Fruit fly (Drosophila melanogaster) whole organism, embryonic: ENCODE data around the gene CG13385.

ENCODE experiments used
- ATbp ChIP-seq: fragments of 200-800 bp; sonication (Bioruptor generic); optimal IDR thresholded peaks from 2 replicates; lab custom pipeline; 2017; ENCODE audit warnings: missing biosample characterization, mild to moderate bottlenecking, missing genetic modification characterization, missing genetic modification reagents
- CG10209 ChIP-seq: fragments of 200-800 bp; sonication (Bioruptor generic); optimal IDR thresholded peaks from 3 replicates; lab custom pipeline; 2017; ENCODE audit warnings: missing biosample characterization, mild to moderate bottlenecking, missing genetic modification characterization, missing genetic modification reagents
- CG11247 ChIP-seq: fragments of 200-800 bp; sonication (Bioruptor generic); IDR thresholded peaks from 2 replicates; pipeline ENCODE4 v1.3.6; 2022; ENCODE audit warnings: missing biosample characterization, missing genetic modification characterization
- CG12071 ChIP-seq: fragments of 200-800 bp; sonication (Bioruptor generic); optimal IDR thresholded peaks from 3 replicates; lab custom pipeline; 2018; ENCODE audit warnings: missing biosample characterization, mild to moderate bottlenecking, missing genetic modification characterization
- CG12236 ChIP-seq: fragments of 200-800 bp; sonication (Bioruptor generic); optimal IDR thresholded peaks from 2 replicates; lab custom pipeline; 2016; ENCODE audit warnings: missing biosample characterization, missing genetic modification characterization
- CG12942 ChIP-seq: fragments of 200-800 bp; sonication (Bioruptor generic); optimal IDR thresholded peaks from 3 replicates; lab custom pipeline; 2016; ENCODE audit warnings: missing biosample characterization, missing genetic modification characterization
- CG14441 ChIP-seq: fragments of 200-800 bp; sonication (Bioruptor generic); IDR thresholded peaks from 2 replicates; pipeline ENCODE4 v1.3.6; 2022; ENCODE audit warnings: missing biosample characterization, missing genetic modification characterization
- CG15514 ChIP-seq: fragments of 200-800 bp; sonication (Bioruptor generic); optimal IDR thresholded peaks from 3 replicates; lab custom pipeline; 2017; ENCODE audit warnings: missing biosample characterization, missing genetic modification characterization, mild to moderate bottlenecking, moderate library complexity, missing genetic modification reagents
- CG17802 ChIP-seq: fragments of 200-800 bp; sonication (Bioruptor generic); optimal IDR thresholded peaks from 2 replicates; lab custom pipeline; 2018; ENCODE audit warnings: missing biosample characterization, mild to moderate bottlenecking, missing genetic modification characterization, moderate library complexity
- CG18476 ChIP-seq: fragments of 200-800 bp; sonication (Bioruptor generic); optimal IDR thresholded peaks from 2 replicates; lab custom pipeline; 2016; ENCODE audit warnings: missing biosample characterization, mild to moderate bottlenecking, missing genetic modification characterization
- CG18599 ChIP-seq: fragments of 200-800 bp; sonication (Bioruptor generic); optimal IDR thresholded peaks from 3 replicates; lab custom pipeline; 2017; ENCODE audit warnings: missing biosample characterization, missing genetic modification characterization, mild to moderate bottlenecking, moderate library complexity, missing genetic modification reagents
- CG2129 ChIP-seq: fragments of 200-800 bp; sonication (Bioruptor generic); IDR thresholded peaks from 2 replicates; pipeline ENCODE4 v1.3.6; 2022; ENCODE audit warnings: missing biosample characterization, missing genetic modification characterization; ENCODE audit not compliant: partially characterized antibody
- CG32767 ChIP-seq: fragments of 200-800 bp; sonication (Bioruptor generic); IDR thresholded peaks from 2 replicates; pipeline ENCODE4 v1.3.6; 2022; ENCODE audit warnings: missing biosample characterization, missing genetic modification characterization
- CG33213 ChIP-seq: fragments of 200-800 bp; sonication (Bioruptor generic); optimal IDR thresholded peaks from 3 replicates; lab custom pipeline; 2016; ENCODE audit warnings: missing biosample characterization, missing genetic modification characterization
- CG34422 ChIP-seq: fragments of 200-800 bp; sonication (Bioruptor generic); IDR thresholded peaks from 3 replicates; pipeline ENCODE4 v1.3.6; 2022; ENCODE audit warnings: missing biosample characterization, missing genetic modification characterization
- CG6813 ChIP-seq: fragments of 200-800 bp; sonication (Bioruptor generic); optimal IDR thresholded peaks from 2 replicates; lab custom pipeline; 2017; ENCODE audit warnings: missing biosample characterization, missing genetic modification characterization, mild to moderate bottlenecking, moderate library complexity, missing genetic modification reagents
- CG7556 ChIP-seq: fragments of 200-800 bp; sonication (Bioruptor generic); optimal IDR thresholded peaks from 2 replicates; lab custom pipeline; 2017; ENCODE audit warnings: missing biosample characterization, mild to moderate bottlenecking, missing genetic modification characterization
- CG9797 ChIP-seq: fragments of 200-800 bp; sonication (Bioruptor generic); optimal IDR thresholded peaks from 3 replicates; lab custom pipeline; 2018; ENCODE audit warnings: missing biosample characterization, mild to moderate bottlenecking, missing genetic modification characterization
- CrebB ChIP-seq: fragments of 200-800 bp; sonication (Bioruptor generic); optimal IDR thresholded peaks from 3 replicates; lab custom pipeline; 2018; ENCODE audit warnings: missing biosample characterization, mild to moderate bottlenecking, missing genetic modification characterization
- Dref ChIP-seq: fragments of 200-800 bp; sonication (Bioruptor generic); IDR thresholded peaks from 2 replicates; pipeline ENCODE4 v1.3.6; 2022; ENCODE audit warnings: missing biosample characterization, missing genetic modification characterization
- H2.0 ChIP-seq: fragments of 200-800 bp; sonication (Bioruptor generic); IDR thresholded peaks from 2 replicates; pipeline ENCODE4 v1.3.6; 2022; ENCODE audit warnings: missing biosample characterization, missing genetic modification characterization
- Hand ChIP-seq: fragments of 200-800 bp; sonication (Bioruptor generic); optimal IDR thresholded peaks from 2 replicates; lab custom pipeline; 2017; ENCODE audit warnings: mild to moderate bottlenecking, missing biosample characterization, missing genetic modification reagents, missing genetic modification characterization
- Hsf ChIP-seq: fragments of 200-800 bp; sonication (Bioruptor generic); optimal IDR thresholded peaks from 3 replicates; lab custom pipeline; 2016; ENCODE audit warnings: missing biosample characterization, missing genetic modification characterization
- Myb ChIP-seq: fragments of 200-800 bp; sonication (Bioruptor generic); optimal IDR thresholded peaks from 2 replicates; lab custom pipeline; 2016; ENCODE audit warnings: missing biosample characterization, missing genetic modification characterization
- NC2α ChIP-seq: fragments of 200-800 bp; sonication (Bioruptor generic); optimal IDR thresholded peaks from 2 replicates; lab custom pipeline; 2016; ENCODE audit warnings: missing biosample characterization, missing genetic modification characterization
- Nf-YC ChIP-seq: fragments of 200-800 bp; optimal IDR thresholded peaks from 3 replicates; lab custom pipeline; 2019; ENCODE audit warnings: missing biosample characterization, mild to moderate bottlenecking, missing genetic modification characterization, moderate library complexity
- Oaz ChIP-seq: fragments of 200-800 bp; sonication (Bioruptor generic); IDR thresholded peaks from 2 replicates; pipeline ENCODE4 v1.3.6; 2022; ENCODE audit warnings: missing biosample characterization, missing genetic modification characterization
- Rx ChIP-seq: fragments of 200-800 bp; sonication (Bioruptor generic); IDR thresholded peaks from 2 replicates; pipeline ENCODE4 v1.3.6; 2022; ENCODE audit warnings: missing biosample characterization, missing genetic modification characterization
- Taf1 ChIP-seq: fragments of 200-800 bp; sonication (Bioruptor generic); IDR thresholded peaks from 2 replicates; pipeline ENCODE4 v1.3.6; 2022; ENCODE audit warnings: missing biosample characterization, missing genetic modification characterization
- Tbp ChIP-seq: fragments of >200 bp; optimal IDR thresholded peaks from 2 replicates; lab custom pipeline; 2018; ENCODE audit warnings: missing biosample characterization, missing genetic modification characterization
- bbx ChIP-seq: fragments of 200-800 bp; sonication (Bioruptor generic); IDR thresholded peaks from 2 replicates; pipeline ENCODE4 v1.3.6; 2022; ENCODE audit warnings: missing biosample characterization, missing genetic modification characterization; ENCODE audit not compliant: partially characterized antibody
- btn ChIP-seq: fragments of 200-800 bp; sonication (Bioruptor generic); optimal IDR thresholded peaks from 2 replicates; lab custom pipeline; 2016; ENCODE audit warnings: missing biosample characterization, missing genetic modification characterization
- cad ChIP-seq: fragments of >200 bp; optimal IDR thresholded peaks from 2 replicates; lab custom pipeline; 2017; ENCODE audit warnings: missing biosample characterization, missing genetic modification characterization
- ci ChIP-seq: fragments of 200-800 bp; sonication (Bioruptor generic); IDR thresholded peaks from 3 replicates; pipeline ENCODE4 v1.3.6; 2022; ENCODE audit warnings: missing biosample characterization, missing genetic modification characterization
- eve ChIP-seq, 2 experiments: fragments of >200 bp; optimal IDR thresholded peaks; 2 replicates each; lab custom pipeline; 2017; ENCODE audit warnings: missing biosample characterization in 2 of 2, missing genetic modification characterization in 2 of 2
- lmd ChIP-seq: fragments of 200-800 bp; sonication (Bioruptor generic); IDR thresholded peaks from 2 replicates; pipeline ENCODE4 v1.3.6; 2022; ENCODE audit warnings: missing biosample characterization, missing genetic modification characterization
- lov ChIP-seq, 2 experiments: fragments of 200-800 bp in 1 of 2; fragments of >200 bp in 1 of 2; sonication (Bioruptor generic) in 1 of 2; IDR thresholded peaks in 1 of 2; optimal IDR thresholded peaks in 1 of 2; 2 replicates in 1 of 2; 3 replicates in 1 of 2; pipeline versions ENCODE4 v1.3.6 to Lab custom; 2017 to 2022; ENCODE audit warnings: missing biosample characterization in 1 of 2, missing genetic modification characterization in 1 of 2
- mirr ChIP-seq: fragments of 200-800 bp; sonication (Bioruptor generic); optimal IDR thresholded peaks from 3 replicates; lab custom pipeline; 2018; ENCODE audit warnings: missing biosample characterization, mild to moderate bottlenecking, missing genetic modification characterization
- ro ChIP-seq: fragments of 200-800 bp; sonication (Bioruptor generic); IDR thresholded peaks from 2 replicates; pipeline ENCODE4 v1.3.6; 2022; ENCODE audit warnings: missing biosample characterization, missing genetic modification characterization
- scrt ChIP-seq: fragments of 200-800 bp; sonication (Bioruptor generic); optimal IDR thresholded peaks from 2 replicates; lab custom pipeline; 2018; ENCODE audit warnings: missing biosample characterization, mild to moderate bottlenecking, missing genetic modification characterization, moderate library complexity
- sens-2 ChIP-seq: fragments of 200-800 bp; sonication (Bioruptor generic); IDR thresholded peaks from 2 replicates; pipeline ENCODE4 v1.3.6; 2022; ENCODE audit warnings: missing biosample characterization, missing genetic modification characterization
- seq ChIP-seq: fragments of 200-800 bp; sonication (Bioruptor generic); IDR thresholded peaks from 2 replicates; pipeline ENCODE4 v1.3.6; 2022; ENCODE audit warnings: missing biosample characterization, missing genetic modification characterization
- slou ChIP-seq: fragments of 200-800 bp; sonication (Bioruptor generic); optimal IDR thresholded peaks from 3 replicates; lab custom pipeline; 2016; ENCODE audit warnings: missing biosample characterization, missing genetic modification characterization
- sr ChIP-seq: fragments of 200-800 bp; sonication (Bioruptor generic); IDR thresholded peaks from 3 replicates; pipeline ENCODE4 v1.3.6; 2022; ENCODE audit warnings: missing biosample characterization, missing genetic modification characterization
- sug ChIP-seq: fragments of 200-800 bp; optimal IDR thresholded peaks from 2 replicates; lab custom pipeline; 2019; ENCODE audit warnings: missing biosample characterization, mild to moderate bottlenecking, missing genetic modification characterization, moderate library complexity
- vnd ChIP-seq: fragments of 200-800 bp; sonication (Bioruptor generic); IDR thresholded peaks from 3 replicates; pipeline ENCODE4 v1.3.6; 2022; ENCODE audit warnings: missing biosample characterization, missing genetic modification characterization; ENCODE audit not compliant: partially characterized antibody
- z ChIP-seq: fragments of 200-800 bp; sonication (Bioruptor generic); IDR thresholded peaks from 3 replicates; pipeline ENCODE4 v1.3.6; 2022; ENCODE audit warnings: missing biosample characterization, missing genetic modification characterization

The CG13385 gene

DNA sequence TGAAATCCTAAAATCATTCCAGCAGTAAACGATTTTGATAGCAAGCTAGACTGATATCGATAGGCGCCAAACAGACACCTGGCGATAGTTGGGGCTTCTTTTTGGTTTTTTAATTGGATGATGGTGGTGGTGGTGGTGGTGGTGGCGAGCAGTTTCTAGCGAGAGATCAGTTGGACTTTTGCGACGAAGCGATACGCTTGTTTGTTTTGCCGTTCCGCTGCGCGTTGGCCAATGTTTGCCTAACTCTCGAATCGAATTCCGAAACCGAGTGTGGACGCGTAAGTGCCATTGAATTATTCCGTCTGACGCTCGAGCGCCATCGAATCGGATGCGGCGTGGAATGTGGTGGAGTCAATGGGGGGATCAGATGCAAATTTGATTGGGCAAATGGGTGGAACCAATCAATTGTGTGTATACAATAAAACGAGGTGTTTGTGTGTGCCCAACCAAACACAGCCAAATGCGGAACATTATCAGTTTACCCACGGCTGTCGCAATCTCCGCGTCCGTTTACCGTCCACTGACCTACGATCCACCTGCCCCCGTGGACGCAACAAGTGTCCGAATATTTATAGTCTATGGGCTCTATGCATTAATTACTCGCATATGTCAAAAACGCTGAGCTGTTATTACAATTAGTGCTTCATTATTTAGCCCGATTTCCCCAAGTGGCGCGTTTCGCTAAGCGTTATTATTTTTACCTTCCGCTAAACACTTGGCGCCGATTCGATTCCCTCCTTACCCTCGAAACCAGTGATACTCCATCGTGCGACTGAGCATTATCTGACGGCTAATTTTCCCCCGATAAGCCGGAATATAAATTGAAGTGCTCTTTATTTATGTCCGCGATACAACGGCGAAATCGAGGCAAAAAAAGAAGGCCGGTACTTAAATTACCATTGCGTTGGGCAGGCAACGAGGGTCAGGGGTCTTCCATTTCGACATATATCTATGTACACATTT is 25.8 kb upstream of the CG13385 start, which contains the start of gene CG17292 (continued):
- TF ChIP-seq CG15514 (peak; percentile 95), mirr (GFP tag; lab: Kevin White, UChicago) (peak; percentile 62), CG6813 (peak; percentile 17), sug (tag; lab: Kevin White, UChicago) (peak; percentile 47), CG12942 (GFP tag; lab: Kevin White, UChicago) (peak; percentile 26), CG14441 (GFP tag; lab: Robert Waterston, UW) (peak; percentile 53; the same call in 1 of the 2 replicates), CG18599 (GFP tag; lab: Kevin White, UChicago) (peak; percentile 56), lov (optimal IDR thresholded peaks at IDR 0.05; lab: Kevin White, UChicago) (no peak), lov (GFP tag; IDR thresholded peaks at IDR 0.05; lab: Robert Waterston, UW) (0 out of 3 replicates have a peak, but pooled peaks have one; percentile 55), eve (GFP tag; optimal IDR thresholded peaks at IDR 0.05; lab: Kevin White, UChicago) (no peak), CG9797 (GFP tag; lab: Kevin White, UChicago) (peak; percentile 13), Rx (GFP tag; lab: Robert Waterston, UW) (peak; percentile 35; the same call in 1 of the 2 replicates), NC2α (GFP tag; lab: Kevin White, UChicago) (peak; percentile 19), sr (GFP tag; lab: Robert Waterston, UW) (peak; percentile 61; the same call in 2 of the 3 replicates), CG32767 (peak; percentile 33; the same call in 1 of the 2 replicates), H2.0 (GFP tag; lab: Robert Waterston, UW) (peak; percentile 37; the same call in 1 of the 2 replicates), Myb (GFP tag; lab: Kevin White, UChicago) (peak; percentile 46), CG11247 (GFP tag; lab: Robert Waterston, UW) (peak; percentile 62; the same call in 1 of the 2 replicates), btn (GFP tag; lab: Kevin White, UChicago) (no peak), vnd (peak; percentile 80), CG33213 (GFP tag; lab: Kevin White, UChicago) (peak; percentile 41), ATbp (GFP tag; lab: Kevin White, UChicago) (peak; percentile 78), bbx (peak; percentile 95), sens-2 (GFP tag; lab: Robert Waterston, UW) (no peak), seq (peak; percentile 43; the same call in 1 of the 2 replicates), CrebB (tag; lab: Kevin White, UChicago) (peak; percentile 85), ci (GFP tag; lab: Robert Waterston, UW) (peak; percentile 84), ro (GFP tag; lab: Robert Waterston, UW) (no peak), cad (GFP tag; lab: Kevin White, UChicago) (no peak), CG17802 (tag; lab: Kevin White, UChicago) (no peak), lmd (GFP tag; lab: Robert Waterston, UW) (peak; percentile 46), Hand (GFP tag; lab: Kevin White, UChicago) (peak; percentile 30), Tbp (no peak), Hsf (GFP tag; lab: Kevin White, UChicago) (no peak), slou (GFP tag; lab: Kevin White, UChicago) (no peak), Dref (GFP tag; lab: Robert Waterston, UW) (peak; percentile 88), CG7556 (GFP tag; lab: Kevin White, UChicago) (no peak), CG2129 (GFP tag; lab: Robert Waterston, UW) (peak; percentile 31; the same call in 1 of the 2 replicates), Taf1 (0 out of 2 replicates have a peak, but pooled peaks have one; percentile 10), z (peak; percentile 15; the same call in 1 of the 3 replicates), CG18476 (GFP tag; lab: Kevin White, UChicago) (no peak), Oaz (peak; percentile 24; the same call in 1 of the 2 replicates), CG12071 (GFP tag; lab: Kevin White, UChicago) (peak; percentile 64), Nf-YC (tag; lab: Kevin White, UChicago) (peak; percentile 97), CG10209 (GFP tag; lab: Kevin White, UChicago) (peak; percentile 37), CG34422 (GFP tag; lab: Robert Waterston, UW) (peak; percentile 77; the same call in 1 of the 3 replicates), scrt (GFP tag; lab: Kevin White, UChicago) (no peak), CG12236 (GFP tag; lab: Kevin White, UChicago) (no peak)
